Worm (Caenorhabditis elegans) whole organism, L2 larva: ENCODE measurements around the gene ttc-4.

Experiments used
- C34F6.9 ChIP-seq: fragments of 150-350 bp; optimal IDR thresholded peaks from 2 replicates; lab custom pipeline; 2014; ENCODE audit warnings: missing biosample characterization, missing genetic modification characterization
- F13H6.1 ChIP-seq: sonication (generic microtip); optimal IDR thresholded peaks from 2 replicates; lab custom pipeline; 2016; ENCODE audit warnings: missing genetic modification characterization, missing compliant biosample characterization
- R02D3.7 ChIP-seq: fragments of 150-350 bp; optimal IDR thresholded peaks from 2 replicates; lab custom pipeline; 2014; ENCODE audit warnings: missing biosample characterization, missing genetic modification characterization
- Y55F3AM.14 ChIP-seq: fragments of 200-800 bp; sonication (Bioruptor generic); optimal IDR thresholded peaks from 2 replicates; lab custom pipeline; 2018; ENCODE audit warnings: mild to moderate bottlenecking, missing genetic modification characterization, missing compliant biosample characterization
- ZK546.5 ChIP-seq: sonication (generic microtip); optimal IDR thresholded peaks from 2 replicates; lab custom pipeline; 2017; ENCODE audit warnings: missing biosample characterization, missing genetic modification characterization
- aly-2 ChIP-seq: fragments of 150-350 bp; optimal IDR thresholded peaks from 2 replicates; lab custom pipeline; 2014; ENCODE audit warnings: missing biosample characterization, missing genetic modification characterization
- ama-1 ChIP-seq: fragments of 150-350 bp; optimal IDR thresholded peaks from 2 replicates; lab custom pipeline; 2018; ENCODE audit warnings: inconsistent platforms
- blmp-1 ChIP-seq: sonication (generic microtip); optimal IDR thresholded peaks from 2 replicates; lab custom pipeline; 2017; ENCODE audit warnings: missing genetic modification characterization, mild to moderate bottlenecking, missing compliant biosample characterization, antibody characterized with exemption, moderate library complexity; ENCODE audit not compliant: insufficient read depth
- ceh-16 ChIP-seq: fragments of 150-350 bp; optimal IDR thresholded peaks from 2 replicates; lab custom pipeline; 2014; ENCODE audit warnings: missing biosample characterization, missing genetic modification characterization
- ceh-82 ChIP-seq: fragments of 150-350 bp; optimal IDR thresholded peaks from 2 replicates; lab custom pipeline; 2014; ENCODE audit warnings: missing biosample characterization, missing genetic modification characterization
- crh-2 ChIP-seq: sonication (generic microtip); optimal IDR thresholded peaks from 2 replicates; lab custom pipeline; 2017; ENCODE audit warnings: missing biosample characterization, missing genetic modification characterization
- dmd-4 ChIP-seq: sonication (generic microtip); optimal IDR thresholded peaks from 2 replicates; lab custom pipeline; 2017; ENCODE audit warnings: missing biosample characterization, missing genetic modification characterization
- elt-3 ChIP-seq: sonication (generic microtip); optimal IDR thresholded peaks from 2 replicates; lab custom pipeline; 2017; ENCODE audit warnings: missing biosample characterization, missing genetic modification characterization
- lin-13 ChIP-seq: fragments of 150-350 bp; optimal IDR thresholded peaks from 2 replicates; lab custom pipeline; 2014; ENCODE audit warnings: missing biosample characterization, missing genetic modification reagents, missing genetic modification characterization
- lsy-2 ChIP-seq, 2 experiments: fragments of 150-350 bp in 1 of 2; sonication (generic microtip) in 1 of 2; optimal IDR thresholded peaks; 2 replicates each; lab custom pipeline; 2014 to 2017; ENCODE audit warnings: missing biosample characterization in 2 of 2, missing genetic modification characterization in 2 of 2
- mab-5 ChIP-seq: fragments of 150-350 bp; optimal IDR thresholded peaks from 2 replicates; lab custom pipeline; 2014; ENCODE audit warnings: missing biosample characterization, missing genetic modification characterization
- mbf-1 ChIP-seq: sonication (generic microtip); optimal IDR thresholded peaks from 2 replicates; lab custom pipeline; 2017; ENCODE audit warnings: missing biosample characterization, missing genetic modification characterization
- mdl-1 ChIP-seq, 2 experiments: fragments of 150-350 bp in 1 of 2; sonication (generic microtip) in 1 of 2; optimal IDR thresholded peaks; 2 replicates each; lab custom pipeline; 2017; ENCODE audit warnings: missing biosample characterization in 2 of 2, missing genetic modification characterization in 2 of 2
- nhr-10 ChIP-seq: sonication (generic microtip); optimal IDR thresholded peaks from 2 replicates; lab custom pipeline; 2017; ENCODE audit warnings: missing biosample characterization, missing genetic modification characterization
- nhr-11 ChIP-seq: fragments of 150-350 bp; optimal IDR thresholded peaks from 2 replicates; lab custom pipeline; 2014; ENCODE audit warnings: missing biosample characterization, missing genetic modification characterization
- nhr-12 ChIP-seq: fragments of 150-350 bp; optimal IDR thresholded peaks from 2 replicates; lab custom pipeline; 2014; ENCODE audit warnings: missing biosample characterization, missing genetic modification characterization
- nhr-129 ChIP-seq: fragments of 150-350 bp; optimal IDR thresholded peaks from 2 replicates; lab custom pipeline; 2014; ENCODE audit warnings: missing biosample characterization, missing genetic modification characterization
- nhr-21 ChIP-seq: fragments of 150-350 bp; optimal IDR thresholded peaks from 2 replicates; lab custom pipeline; 2014; ENCODE audit warnings: missing biosample characterization, missing genetic modification characterization
- nhr-23 ChIP-seq: fragments of 150-350 bp; optimal IDR thresholded peaks from 2 replicates; lab custom pipeline; 2014; ENCODE audit warnings: missing biosample characterization, missing genetic modification reagents, missing genetic modification characterization
- nhr-237 ChIP-seq: fragments of 150-350 bp; optimal IDR thresholded peaks from 2 replicates; lab custom pipeline; 2014; ENCODE audit warnings: missing biosample characterization, missing genetic modification characterization
- nhr-25 ChIP-seq: fragments of 150-350 bp; sonication (generic microtip); optimal IDR thresholded peaks from 3 replicates; lab custom pipeline; 2014; ENCODE audit warnings: missing biosample characterization, missing genetic modification characterization
- nhr-6 ChIP-seq: fragments of 150-350 bp; optimal IDR thresholded peaks from 2 replicates; lab custom pipeline; 2014; ENCODE audit warnings: missing biosample characterization, missing genetic modification characterization
- nhr-77 ChIP-seq: fragments of 150-350 bp; optimal IDR thresholded peaks from 2 replicates; lab custom pipeline; 2014; ENCODE audit warnings: missing biosample characterization, missing genetic modification characterization
- peb-1 ChIP-seq: fragments of 150-350 bp; optimal IDR thresholded peaks from 2 replicates; lab custom pipeline; 2014; ENCODE audit warnings: missing biosample characterization, missing genetic modification characterization
- sem-4 ChIP-seq: fragments of 150-350 bp; optimal IDR thresholded peaks from 2 replicates; lab custom pipeline; 2014; ENCODE audit warnings: missing biosample characterization, missing genetic modification reagents, missing genetic modification characterization
- skn-1 ChIP-seq: sonication (generic microtip); optimal IDR thresholded peaks from 2 replicates; lab custom pipeline; 2017; ENCODE audit warnings: missing biosample characterization, missing genetic modification characterization
- sma-3 ChIP-seq: sonication (generic microtip); optimal IDR thresholded peaks from 2 replicates; lab custom pipeline; 2016; ENCODE audit warnings: missing genetic modification reagents, missing genetic modification characterization, missing compliant biosample characterization
- snpc-4 ChIP-seq: fragments of 150-350 bp; optimal IDR thresholded peaks from 2 replicates; lab custom pipeline; 2014; ENCODE audit warnings: missing biosample characterization, missing genetic modification characterization
- unc-39 ChIP-seq: fragments of 150-350 bp; optimal IDR thresholded peaks from 2 replicates; lab custom pipeline; 2014; ENCODE audit warnings: missing biosample characterization, missing genetic modification characterization
- unc-55 ChIP-seq: fragments of 150-350 bp; sonication (generic microtip); optimal IDR thresholded peaks from 3 replicates; lab custom pipeline; 2014; ENCODE audit warnings: missing biosample characterization, missing genetic modification reagents, missing genetic modification characterization
- unc-62 ChIP-seq: fragments of 150-350 bp; optimal IDR thresholded peaks from 2 replicates; lab custom pipeline; 2014; ENCODE audit warnings: missing biosample characterization, missing genetic modification reagents, missing genetic modification characterization
- zag-1 ChIP-seq: fragments of 150-350 bp; optimal IDR thresholded peaks from 2 replicates; lab custom pipeline; 2014; ENCODE audit warnings: missing biosample characterization, missing genetic modification characterization
- ztf-1 ChIP-seq: fragments of 200-800 bp; sonication (Bioruptor generic); conservative IDR thresholded peaks from 2 replicates; pipeline ENCODE4 v1.3.6; 2022; ENCODE audit warnings: missing genetic modification characterization, missing compliant biosample characterization
- ztf-11 ChIP-seq: sonication (generic microtip); optimal IDR thresholded peaks from 2 replicates; lab custom pipeline; 2017; ENCODE audit warnings: missing biosample characterization, missing genetic modification characterization
- ztf-4 ChIP-seq: fragments of 150-350 bp; optimal IDR thresholded peaks from 2 replicates; lab custom pipeline; 2014; ENCODE audit warnings: missing biosample characterization, missing genetic modification characterization

The ttc-4 gene

ce11 chrII:5587794-5588193 lies 6.7 kb upstream of the ttc-4 start:
- TF ChIP-seq unc-55 (GFP tag; lab: Kevin White, UChicago) (no peak), dmd-4 (tag; lab: Kevin White, UChicago) (no peak), mbf-1 (tag; lab: Kevin White, UChicago) (no peak), mdl-1 (tag; optimal IDR thresholded peaks at IDR 0.05; lab: Kevin White, UChicago) (no peak), nhr-12 (tag; lab: Kevin White, UChicago) (no peak), mab-5 (tag; lab: Kevin White, UChicago) (no peak), nhr-237 (tag; lab: Kevin White, UChicago) (no peak), zag-1 (tag; lab: Kevin White, UChicago) (no peak), ztf-1 (GFP tag; lab: Robert Waterston, UW) (no peak), sem-4 (tag; lab: Kevin White, UChicago) (no peak), peb-1 (tag; lab: Kevin White, UChicago) (no peak), ceh-82 (tag; lab: Kevin White, UChicago) (no peak)
- TF ChIP-seq, all 48 proteins: peak for 0

ce11 chrII:5589690-5590089 lies 4.8 kb upstream of the ttc-4 start, which contains the start of gene C17G10.13:
TSS of gene C17G10.13 (minus strand) at chrII:5589790.
- no peak for TF ChIP-seq ama-1 (lab: Kevin White, UChicago)
- TF ChIP-seq crh-2 (tag; lab: Kevin White, UChicago): no peak
- no peak for TF ChIP-seq elt-3
- no peak for TF ChIP-seq unc-39 (tag; lab: Kevin White, UChicago)
- no peak for TF ChIP-seq ztf-1 (GFP tag; lab: Robert Waterston, UW)
- no peak for TF ChIP-seq aly-2
- TF ChIP-seq nhr-129 (tag; lab: Kevin White, UChicago): no peak
- no peak for TF ChIP-seq Y55F3AM.14 (GFP tag; lab: Kevin White, UChicago)
- no peak for TF ChIP-seq ztf-4 (tag; lab: Kevin White, UChicago)
- TF ChIP-seq F13H6.1 (tag; lab: Kevin White, UChicago): no peak

ce11 chrII:5591558-5591957 lies 3.0 kb upstream of the ttc-4 start:
- no peak for TF ChIP-seq lin-13 (GFP tag; lab: Kevin White, UChicago)
- TF ChIP-seq dmd-4 (tag; lab: Kevin White, UChicago): no peak
- TF ChIP-seq unc-62 (GFP tag; lab: Kevin White, UChicago): no peak
- no peak for TF ChIP-seq nhr-21 (tag; lab: Kevin White, UChicago)
- TF ChIP-seq Y55F3AM.14 (GFP tag; lab: Kevin White, UChicago): no peak
- TF ChIP-seq, all 48 proteins: peak for 0

ce11 chrII:5592857-5593256 lies 1.7 kb upstream of the ttc-4 start:
- TF ChIP-seq unc-62 (GFP tag; lab: Kevin White, UChicago) (no peak), nhr-129 (tag; lab: Kevin White, UChicago) (no peak), ztf-4 (tag; lab: Kevin White, UChicago) (no peak), snpc-4 (tag; lab: Kevin White, UChicago) (no peak), zag-1 (tag; lab: Kevin White, UChicago) (no peak), ceh-16 (tag; lab: Kevin White, UChicago) (no peak)

ce11 chrII:5593377-5593932 lies 1.1 kb upstream of the ttc-4 start, which contains the start of gene cdc-14:
TSS of gene cdc-14 (minus strand) at chrII:5593427.
- TF ChIP-seq ceh-16 (tag; lab: Kevin White, UChicago) (peak; percentile 63), snpc-4 (tag; lab: Kevin White, UChicago) (peak; percentile 74), aly-2 (no peak), crh-2 (tag; lab: Kevin White, UChicago) (peak; percentile 77), peb-1 (tag; lab: Kevin White, UChicago) (no peak), nhr-23 (no peak), nhr-129 (tag; lab: Kevin White, UChicago) (peak; percentile 94), ama-1 (lab: Kevin White, UChicago) (peak; percentile 10), R02D3.7 (no peak), nhr-77 (tag; lab: Kevin White, UChicago) (no peak), sma-3 (GFP tag; lab: Kevin White, UChicago) (peak; percentile 85), C34F6.9 (peak; percentile 82), ZK546.5 (tag; lab: Kevin White, UChicago) (no peak), nhr-21 (tag; lab: Kevin White, UChicago) (peak; percentile 41), mbf-1 (tag; lab: Kevin White, UChicago) (no peak), nhr-237 (tag; lab: Kevin White, UChicago) (no peak), blmp-1 (peak; percentile 73), mab-5 (tag; lab: Kevin White, UChicago) (peak; percentile 35), nhr-6 (tag; lab: Kevin White, UChicago) (peak; percentile 87), nhr-11 (tag; lab: Kevin White, UChicago) (no peak), lsy-2 (tag; optimal IDR thresholded peaks at IDR 0.05; lab: Kevin White, UChicago) (peak in 1 of 2 experiments; percentile 82), ztf-1 (GFP tag; lab: Robert Waterston, UW) (no peak), ztf-11 (tag; lab: Kevin White, UChicago) (no peak), nhr-10 (tag; lab: Kevin White, UChicago) (no peak), nhr-25 (tag; lab: Kevin White, UChicago) (peak; percentile 87), dmd-4 (tag; lab: Kevin White, UChicago) (no peak), unc-55 (GFP tag; lab: Kevin White, UChicago) (peak; percentile 28), lin-13 (GFP tag; lab: Kevin White, UChicago) (peak; percentile 57), unc-39 (tag; lab: Kevin White, UChicago) (no peak), mdl-1 (tag; optimal IDR thresholded peaks at IDR 0.05; lab: Kevin White, UChicago) (peak in 1 of 2 experiments; percentile 16), nhr-12 (tag; lab: Kevin White, UChicago) (no peak), sem-4 (tag; lab: Kevin White, UChicago) (peak; percentile 88), Y55F3AM.14 (GFP tag; lab: Kevin White, UChicago) (no peak), skn-1 (tag; lab: Kevin White, UChicago) (no peak), zag-1 (tag; lab: Kevin White, UChicago) (no peak), elt-3 (no peak)
